Worm (Caenorhabditis elegans): ENCODE data around the gene grl-15.

Gene grl-15

DNA sequence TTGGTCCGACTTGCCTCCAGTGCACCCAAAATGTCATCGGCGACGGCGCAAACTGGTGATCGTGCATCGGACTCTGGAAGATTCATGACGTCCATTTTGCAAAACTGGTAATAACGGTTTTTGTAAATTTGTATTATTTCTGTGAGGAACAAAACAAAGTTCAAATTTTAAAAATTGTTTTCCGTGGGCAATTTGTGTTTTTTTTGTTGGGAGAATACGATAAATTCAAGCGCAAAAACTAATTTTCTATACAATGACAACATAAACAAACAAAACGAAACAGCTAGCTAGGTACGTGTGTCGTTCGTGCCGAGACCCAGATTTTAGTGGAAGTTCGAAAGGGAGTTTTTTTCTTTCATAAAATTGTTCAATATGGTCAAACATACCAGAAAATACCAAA, 52.9 kb downstream of the grl-15 start, which contains the start of gene Y75B8A.10:
Y75B8A.10 (minus strand) TSS at position 101 of the 400 bp plus-strand sequence.
- TF ChIP-seq ets-4 (tag; optimal IDR thresholded peaks at IDR 0.05) (no peak), ttx-3 (tag; optimal IDR thresholded peaks at IDR 0.05) (no peak), ceh-19 (GFP tag; optimal IDR thresholded peaks at IDR 0.05) (no peak), fkh-10 (GFP tag; optimal IDR thresholded peaks at IDR 0.05) (no peak), dmd-4 (tag; optimal IDR thresholded peaks at IDR 0.05; ENCODE audit: borderline replicate concordance) (no peak), fkh-6 (tag; optimal IDR thresholded peaks at IDR 0.05) (no peak), hlh-30 (tag; optimal IDR thresholded peaks at IDR 0.05; ENCODE audit: insufficient read depth) (no peak), unc-3 (GFP tag; conservative IDR thresholded peaks at IDR 0.05) (no peak), unc-3 (tag; optimal IDR thresholded peaks at IDR 0.05) (no peak), ceh-34 (tag; optimal IDR thresholded peaks at IDR 0.05) (no peak), madf-2 (tag; optimal IDR thresholded peaks at IDR 0.05) (no peak), lin-11 (tag; optimal IDR thresholded peaks at IDR 0.05) (no peak), Y22D7AL.16 (tag; optimal IDR thresholded peaks at IDR 0.05) (no peak), pag-3 (tag; optimal IDR thresholded peaks at IDR 0.05; ENCODE audit: borderline replicate concordance) (no peak)

Data from whole organism, late embryonic.